Fruit fly (Drosophila melanogaster) whole organism, pupa: ENCODE results near the gene xit.

ENCODE experiments used
- CG10348 ChIP-seq: fragments of 200-800 bp; sonication (Bioruptor generic); IDR thresholded peaks from 2 replicates; pipeline ENCODE4 v1.3.6; 2022; ENCODE audit warnings: missing biosample characterization, missing genetic modification characterization
- CG13204 ChIP-seq: fragments of 200-800 bp; sonication (Bioruptor generic); optimal IDR thresholded peaks from 2 replicates; lab custom pipeline; 2018; ENCODE audit warnings: missing biosample characterization, mild to moderate bottlenecking, missing genetic modification characterization, moderate library complexity
- CG34367 ChIP-seq: fragments of 200-800 bp; sonication (Bioruptor generic); optimal IDR thresholded peaks from 2 replicates; lab custom pipeline; 2018; ENCODE audit warnings: missing biosample characterization, mild to moderate bottlenecking, missing genetic modification characterization
- EcR ChIP-seq: fragments of 200-800 bp; sonication (Bioruptor generic); optimal IDR thresholded peaks from 3 replicates; lab custom pipeline; 2019; ENCODE audit warnings: missing biosample characterization, missing genetic modification characterization, mild to moderate bottlenecking, moderate library complexity, missing genetic modification reagents
- Ets98B ChIP-seq: fragments of 200-800 bp; sonication (Bioruptor generic); IDR thresholded peaks from 2 replicates; pipeline ENCODE4 v1.3.6; 2022; ENCODE audit warnings: missing biosample characterization, missing genetic modification characterization
- Pif1A ChIP-seq: fragments of 200-800 bp; sonication (Bioruptor generic); optimal IDR thresholded peaks from 3 replicates; lab custom pipeline; 2016; ENCODE audit warnings: missing biosample characterization, missing genetic modification characterization
- rn ChIP-seq: fragments of 200-800 bp; sonication (Bioruptor generic); IDR thresholded peaks from 2 replicates; pipeline ENCODE4 v1.3.6; 2022; ENCODE audit warnings: missing biosample characterization, missing genetic modification characterization

DNA sequence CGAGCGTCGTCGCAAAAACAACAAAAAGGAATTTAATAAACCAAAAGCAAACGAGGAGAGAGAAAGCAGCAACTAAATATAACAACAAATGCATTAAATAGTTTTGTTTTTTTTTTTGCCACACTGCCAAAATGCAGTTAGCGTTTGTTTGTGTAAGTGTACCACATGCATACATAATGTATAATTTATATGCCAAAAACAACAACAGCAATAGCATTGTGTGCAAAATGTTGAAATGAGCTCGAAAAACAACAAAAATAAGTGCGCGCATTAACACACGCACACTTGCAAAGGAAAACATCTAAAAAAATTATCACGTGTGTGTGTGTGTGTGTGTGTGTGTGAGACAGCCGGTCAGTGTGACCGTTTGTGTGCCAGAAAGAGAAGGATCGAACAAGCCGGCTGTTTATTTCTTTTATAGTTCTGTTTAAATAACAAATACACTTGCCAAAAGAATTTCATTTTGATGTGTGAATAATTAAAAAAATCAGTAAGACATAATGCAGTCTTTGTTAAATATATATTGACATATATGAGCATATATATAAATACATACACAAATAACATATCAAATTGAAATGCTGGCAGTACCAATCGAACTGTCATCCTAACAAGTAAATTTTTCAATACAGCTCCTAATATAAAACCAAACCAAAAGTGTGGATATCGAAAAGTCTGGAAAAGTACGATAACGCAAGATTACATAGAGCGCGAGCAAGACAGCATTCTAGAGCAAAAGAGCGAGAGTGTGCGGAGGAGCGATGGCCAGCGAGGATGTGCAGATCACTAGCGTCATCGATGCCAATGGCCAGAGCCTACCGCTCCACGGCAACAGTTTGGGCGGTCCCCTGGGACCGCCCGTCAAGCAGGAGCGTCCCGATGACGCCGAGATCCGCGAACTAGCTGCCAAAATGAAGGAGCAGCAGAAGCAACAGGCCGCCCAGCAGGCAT is 48.1 kb downstream of the xit start:
- no peak for TF ChIP-seq EcR (GFP tag; lab: Kevin White, UChicago)
- no peak for TF ChIP-seq rn (GFP tag; lab: Robert Waterston, UW)
- no peak for TF ChIP-seq CG10348 (GFP tag; lab: Robert Waterston, UW)
- TF ChIP-seq CG13204 (GFP tag; lab: Kevin White, UChicago) = no peak
- no peak for TF ChIP-seq CG34367 (tag; lab: Kevin White, UChicago)
- TF ChIP-seq Pif1A = no peak
- TF ChIP-seq Ets98B (GFP tag; lab: Robert Waterston, UW) = no peak
